Fruit fly (Drosophila melanogaster) S2 (cell line): ENCODE measurements around the gene CG44428.

Experiments
- CG8478 ChIP-seq: fragments of >200 bp; optimal IDR thresholded peaks from 2 replicates; lab custom pipeline; 2018
- CTCF ChIP-seq, 2 experiments: fragments of >200 bp; optimal IDR thresholded peaks; 2 replicates each; lab custom pipeline; 2018

The CG44428 gene

dm6 chrX:13530199-13530788 lies at the start of gene CG44428:
Gene CG44428, minus strand, starts transcription at chrX:13530249.
- TF ChIP-seq CG8478 (lab: Kevin White, UChicago) (no peak), CTCF (optimal IDR thresholded peaks at IDR 0.05; lab: Kevin White, UChicago) (no peak)

dm6 chrX:13579322-13579721 lies 49.3 kb upstream of the CG44428 start:
- TF ChIP-seq CG8478 (lab: Kevin White, UChicago) (no peak), CTCF (optimal IDR thresholded peaks at IDR 0.05; lab: Kevin White, UChicago) (no peak)

DNA sequence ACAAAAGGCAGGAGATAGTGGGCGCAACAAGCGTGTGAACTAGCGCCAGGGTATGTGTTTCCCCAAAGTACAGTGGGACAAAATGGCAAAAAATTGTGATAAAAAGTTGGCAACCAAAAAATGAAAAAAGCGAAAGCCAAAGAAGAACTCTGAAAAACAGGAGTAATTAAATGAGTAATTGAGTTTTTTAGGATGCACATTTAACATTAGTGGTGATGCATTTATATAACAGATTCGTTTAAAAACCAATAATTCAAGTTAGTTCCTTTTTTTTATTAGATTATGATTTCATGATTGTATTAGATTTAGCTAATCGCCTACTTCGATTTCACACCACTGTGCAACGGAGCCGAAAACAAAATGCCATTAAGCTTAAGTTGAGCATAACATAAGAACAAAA lies 42.3 kb upstream of the CG44428 start:
- TF ChIP-seq CG8478 (lab: Kevin White, UChicago): no peak
- TF ChIP-seq CTCF (optimal IDR thresholded peaks at IDR 0.05; lab: Kevin White, UChicago): no peak

- no peak for TF ChIP-seq CTCF (optimal IDR thresholded peaks at IDR 0.05; lab: Kevin White, UChicago)
- no peak for TF ChIP-seq CG8478 (lab: Kevin White, UChicago)
Observed at dm6 chrX:13570255-13570654, 40.2 kb upstream of the CG44428 start.

DNA sequence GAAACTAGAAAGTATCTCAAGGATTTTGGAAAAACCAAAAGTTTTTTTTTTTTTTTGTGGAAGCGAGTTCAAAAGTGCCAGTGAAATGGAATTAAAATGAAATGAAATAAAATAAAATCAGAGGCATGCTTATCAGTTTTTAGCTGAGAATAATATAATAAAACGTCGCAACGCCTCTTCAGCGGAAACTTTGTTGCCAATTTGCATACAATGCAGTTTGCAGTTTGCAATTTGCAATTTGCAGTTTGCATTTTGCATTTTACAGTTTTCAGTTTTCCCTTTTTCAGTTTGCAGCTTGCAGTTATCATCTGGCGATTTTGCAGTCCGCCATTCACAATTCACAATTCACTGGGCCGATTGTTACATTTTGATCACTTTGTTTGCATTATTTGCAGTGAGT lies 38.8 kb upstream of the CG44428 start:
- TF ChIP-seq CTCF (optimal IDR thresholded peaks at IDR 0.05; lab: Kevin White, UChicago): no peak
- no peak for TF ChIP-seq CG8478 (lab: Kevin White, UChicago)

dm6 chrX:13568127-13568526 lies 38.1 kb upstream of the CG44428 start:
- no peak for TF ChIP-seq CTCF (optimal IDR thresholded peaks at IDR 0.05; lab: Kevin White, UChicago)
- no peak for TF ChIP-seq CG8478 (lab: Kevin White, UChicago)

- TF ChIP-seq CG8478 (lab: Kevin White, UChicago): no peak
- no peak for TF ChIP-seq CTCF (optimal IDR thresholded peaks at IDR 0.05; lab: Kevin White, UChicago)
Observed at dm6 chrX:13565490-13566156, 35.6 kb upstream of the CG44428 start.

DNA sequence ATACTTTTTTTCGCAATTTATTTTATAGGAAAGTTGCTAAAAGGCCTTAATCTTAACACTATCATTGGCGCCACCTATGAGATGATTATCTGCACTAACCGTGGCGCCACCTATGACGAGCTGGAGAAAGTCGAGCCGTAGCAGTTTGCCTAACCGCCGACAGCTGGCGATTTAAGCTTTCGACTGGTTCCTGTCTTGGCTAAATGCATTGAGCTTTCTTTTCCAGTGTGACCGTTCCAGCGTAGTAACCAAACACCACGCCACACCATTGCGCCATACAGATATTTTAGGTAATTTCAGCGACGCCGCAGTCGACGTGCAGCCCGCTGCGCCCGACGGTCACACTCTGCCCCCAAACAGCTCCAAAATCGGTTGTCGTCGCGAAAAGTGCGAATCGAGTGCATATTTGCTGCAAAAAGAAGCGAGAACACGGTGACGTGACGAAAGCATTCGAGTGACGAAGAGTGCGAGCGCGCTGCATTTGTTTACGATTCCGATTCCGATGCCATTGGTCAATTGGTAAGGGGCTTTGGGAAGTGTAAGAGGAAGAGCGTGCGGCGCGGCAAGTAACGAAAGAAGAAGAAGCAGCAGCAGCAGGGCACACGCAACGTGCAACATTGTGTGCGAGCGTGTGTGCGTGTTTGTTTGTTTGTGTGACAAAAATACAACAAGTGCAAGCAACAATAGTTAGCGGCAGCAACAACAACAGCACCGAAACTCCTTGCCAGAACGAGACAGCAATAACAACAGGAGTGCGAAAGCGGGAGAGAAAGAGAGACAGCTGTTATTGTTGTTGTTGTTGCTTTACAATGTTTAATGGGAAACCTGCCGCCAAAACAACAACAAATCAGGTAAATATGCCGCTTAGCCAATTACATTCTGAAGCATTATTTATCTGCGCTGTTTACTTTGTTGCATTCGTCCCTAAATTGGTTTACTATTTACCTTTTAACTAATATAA lies 33.7 kb upstream of the CG44428 start, which contains the start of the genes CG46311 and Tpst:
Gene CG46311, plus strand, starts transcription at position 341 of the 961 bp plus-strand sequence.
Gene Tpst, plus strand, starts transcription at position 341 of the 961 bp plus-strand sequence.
- TF ChIP-seq CTCF (optimal IDR thresholded peaks at IDR 0.05; lab: Kevin White, UChicago): peak; percentile 99 to 100
- no peak for TF ChIP-seq CG8478 (lab: Kevin White, UChicago)

DNA sequence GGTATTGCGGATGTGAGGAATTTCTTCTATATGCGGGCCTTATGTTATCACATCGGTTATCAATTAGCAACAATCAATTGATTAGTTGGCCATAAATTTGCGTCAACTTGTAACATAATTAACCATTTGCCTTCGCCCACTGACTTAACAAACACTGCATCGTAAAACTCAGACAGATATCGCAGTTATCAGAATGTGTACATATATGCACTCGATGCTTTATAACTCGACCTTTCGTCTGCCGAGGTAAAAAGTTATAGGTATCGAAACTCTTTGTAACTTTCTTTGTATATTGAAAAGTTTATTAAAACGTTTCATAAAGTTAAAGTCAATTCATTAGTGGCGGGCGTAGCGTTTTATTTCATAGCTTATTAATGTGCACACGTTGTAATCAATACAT lies 33.0 kb upstream of the CG44428 start:
- TF ChIP-seq CTCF (optimal IDR thresholded peaks at IDR 0.05; lab: Kevin White, UChicago) (no peak), CG8478 (lab: Kevin White, UChicago) (no peak)

DNA sequence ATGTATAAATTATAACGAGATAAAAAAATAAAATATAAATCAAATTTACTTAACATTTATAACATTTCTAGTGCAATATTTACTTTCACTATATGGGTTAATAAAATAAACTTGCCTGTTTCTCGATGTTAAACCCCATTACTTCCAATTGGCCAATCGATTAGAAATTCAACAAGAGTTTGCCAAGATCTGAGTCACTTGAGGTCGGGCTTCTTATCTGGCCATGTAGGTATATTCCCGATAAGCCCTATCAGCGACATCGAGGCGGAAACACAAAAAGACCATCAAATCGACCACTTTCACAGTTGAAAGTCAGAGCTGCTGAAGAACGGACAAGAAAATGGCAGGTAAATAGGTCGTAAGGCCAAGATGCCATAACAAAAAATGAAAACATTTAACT lies 31.3 kb upstream of the CG44428 start, which contains the start of gene CG32633:
Gene CG32633, plus strand, starts transcription at position 301 of the 400 bp plus-strand sequence.
- TF ChIP-seq CTCF (optimal IDR thresholded peaks at IDR 0.05; lab: Kevin White, UChicago): no peak
- no peak for TF ChIP-seq CG8478 (lab: Kevin White, UChicago)

DNA sequence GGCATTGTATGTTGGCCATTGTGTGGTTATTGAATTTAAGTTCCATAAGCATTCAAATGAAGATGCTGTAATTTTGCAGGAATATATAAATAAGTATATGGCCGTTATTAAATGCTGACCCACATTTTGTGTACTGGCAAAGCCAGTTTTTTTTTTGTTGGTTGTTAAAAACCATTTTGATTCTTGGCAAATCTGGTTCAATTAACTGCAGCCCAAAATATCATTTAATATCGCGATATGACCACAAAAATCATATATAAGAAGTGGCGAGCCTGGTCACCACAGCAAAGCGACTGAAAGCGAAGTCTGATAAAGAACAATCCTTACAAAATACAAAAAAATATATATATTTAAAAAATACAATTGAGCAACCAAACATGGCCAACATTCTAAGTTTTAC lies 26.1 kb upstream of the CG44428 start, which contains the start of gene CG32631:
Gene CG32631, plus strand, starts transcription at position 301 of the 400 bp plus-strand sequence.
- TF ChIP-seq CTCF (optimal IDR thresholded peaks at IDR 0.05; lab: Kevin White, UChicago): no peak
- no peak for TF ChIP-seq CG8478 (lab: Kevin White, UChicago)

dm6 chrX:13555700-13556099 lies 25.7 kb upstream of the CG44428 start, which contains the start of gene CG11816:
Gene CG11816, minus strand, starts transcription at chrX:13555800.
- TF ChIP-seq CG8478 (lab: Kevin White, UChicago): no peak
- TF ChIP-seq CTCF (optimal IDR thresholded peaks at IDR 0.05; lab: Kevin White, UChicago): no peak

- TF ChIP-seq CG8478 (lab: Kevin White, UChicago) (no peak), CTCF (optimal IDR thresholded peaks at IDR 0.05; lab: Kevin White, UChicago) (no peak)
Observed at dm6 chrX:13543343-13543742, 13.3 kb upstream of the CG44428 start, which contains the start of gene Cpr12A. Gene Cpr12A, plus strand, starts transcription at chrX:13543643.

DNA sequence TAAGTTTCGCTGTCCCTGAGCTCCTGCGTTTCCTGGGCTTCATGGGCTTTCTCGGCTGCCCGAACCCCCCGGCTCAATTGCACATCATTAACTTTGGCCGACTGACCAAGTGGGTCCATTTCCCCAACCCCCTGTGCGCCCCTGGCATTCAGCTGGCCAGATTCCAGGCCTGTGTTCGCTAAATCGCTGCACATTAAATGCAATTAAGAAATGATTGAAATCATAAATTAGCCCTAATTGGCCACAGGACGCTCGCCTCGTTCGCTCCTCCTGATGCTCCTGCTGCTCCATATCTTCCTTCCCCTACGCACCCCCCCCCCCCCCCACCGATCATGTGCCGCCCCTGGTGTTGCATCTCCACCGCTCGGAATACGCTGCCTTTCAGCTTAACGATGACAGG lies 12.0 kb upstream of the CG44428 start:
- no peak for TF ChIP-seq CG8478 (lab: Kevin White, UChicago)
- TF ChIP-seq CTCF (optimal IDR thresholded peaks at IDR 0.05; lab: Kevin White, UChicago): no peak
